Worm (Caenorhabditis elegans): Measurements from ENCODE around the gene tag-89.

DNA sequence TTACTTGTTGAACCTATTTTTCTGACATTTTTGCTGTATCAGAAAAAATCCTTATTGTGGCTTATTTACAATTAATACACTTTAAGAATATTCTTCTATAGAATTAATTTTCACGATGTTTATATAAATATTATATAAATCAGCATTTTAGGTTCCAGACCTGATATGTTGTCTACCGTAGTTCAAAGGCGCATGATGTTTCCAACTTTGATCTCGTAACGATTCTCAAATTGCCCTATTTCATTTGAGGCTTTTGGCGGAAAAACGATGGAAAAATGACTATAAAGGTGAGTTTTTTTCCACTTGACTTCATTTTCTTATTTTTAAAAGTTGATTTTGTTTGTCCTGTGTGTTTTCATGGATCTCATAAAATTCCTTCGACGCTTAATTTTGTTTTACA lies 15.7 kb downstream of the tag-89 start, which contains the start of gene gfat-2:
- TF ChIP-seq cog-1 (tag; optimal IDR thresholded peaks at IDR 0.05) (no peak), ref-1 (GFP tag; conservative IDR thresholded peaks at IDR 0.05) (no peak), klf-2 (GFP tag; conservative IDR thresholded peaks at IDR 0.05) (no peak), flt-1 (GFP tag; IDR thresholded peaks at IDR 0.05) (no peak), med-1 (GFP tag; optimal IDR thresholded peaks at IDR 0.05; ENCODE audit: insufficient read depth) (no peak), tab-1 (GFP tag; IDR thresholded peaks at IDR 0.05) (no peak)
